Worm (Caenorhabditis elegans): ENCODE data around the gene F46B6.2.

ce11 chrV:9750308-9750707 is 21.8 kb upstream of the F46B6.2 start, which contains the start of gene F58E6.4:
- TF ChIP-seq tab-1 (GFP tag; IDR thresholded peaks at IDR 0.05): no peak
- no peak for TF ChIP-seq T22C8.4 (GFP tag; IDR thresholded peaks at IDR 0.05)
